Worm (Caenorhabditis elegans): Measurements from ENCODE around the gene F36H1.11.
A peak's percentile ranks its signal among the peaks of the same experiment; 100 is the strongest.

The F36H1.11 gene

ce11 chrIV:11083609-11084008 is 34.6 kb downstream of the F36H1.11 start, which contains the start of gene klc-1 (continued):
- TF ChIP-seq Y53G8AR.9 (GFP tag; conservative IDR thresholded peaks at IDR 0.05), result no peak
- peak; percentile 75; the same call in 1 of the 2 replicates for TF ChIP-seq hsf-1 (GFP tag; IDR thresholded peaks at IDR 0.05)
- TF ChIP-seq sdz-38 (tag; optimal IDR thresholded peaks at IDR 0.05), result no peak
- TF ChIP-seq unc-130 (GFP tag; optimal IDR thresholded peaks at IDR 0.05), result peak; percentile 22
- peak; percentile 27 for TF ChIP-seq lin-54 (GFP tag; optimal IDR thresholded peaks at IDR 0.05)
- 0 out of 2 replicates have a peak, but pooled peaks have one; percentile 5 for TF ChIP-seq B0019.2 (GFP tag; conservative IDR thresholded peaks at IDR 0.05)
- no peak for TF ChIP-seq madf-10 (tag; optimal IDR thresholded peaks at IDR 0.05)
- TF ChIP-seq B0336.3 (GFP tag; IDR thresholded peaks at IDR 0.05), result no peak
- 0 out of 2 replicates have a peak, but pooled peaks have one; percentile 15 for TF ChIP-seq ekl-4 (GFP tag; IDR thresholded peaks at IDR 0.05)
- no peak for TF ChIP-seq ceh-27 (GFP tag; optimal IDR thresholded peaks at IDR 0.05)
- TF ChIP-seq unc-62 (GFP tag; optimal IDR thresholded peaks at IDR 0.05), result no peak
- TF ChIP-seq C06A6.2 (GFP tag; conservative IDR thresholded peaks at IDR 0.05), result no peak
- TF ChIP-seq nfya-1 (tag; optimal IDR thresholded peaks at IDR 0.05; ENCODE audit: borderline replicate concordance, insufficient read depth), result no peak
- peak; percentile 57 for TF ChIP-seq F49E8.2 (tag; optimal IDR thresholded peaks at IDR 0.05; ENCODE audit: insufficient read depth)
- TF ChIP-seq ceh-58 (GFP tag; IDR thresholded peaks at IDR 0.05), result no peak
- TF ChIP-seq attf-6 (GFP tag; IDR thresholded peaks at IDR 0.05), result no peak
- no peak for TF ChIP-seq aptf-2 (GFP tag; conservative IDR thresholded peaks at IDR 0.05)
- no peak for TF ChIP-seq F23B12.7 (tag; optimal IDR thresholded peaks at IDR 0.05; ENCODE audit: insufficient read depth)
- no peak for TF ChIP-seq hmg-1.2 (GFP tag; IDR thresholded peaks at IDR 0.05)
- TF ChIP-seq lir-1 (GFP tag; conservative IDR thresholded peaks at IDR 0.05), result no peak
- no peak for TF ChIP-seq lag-1 (GFP tag; IDR thresholded peaks at IDR 0.05)
- TF ChIP-seq D2030.7 (GFP tag; IDR thresholded peaks at IDR 0.05), result peak; percentile 62
- TF ChIP-seq madf-6 (GFP tag; IDR thresholded peaks at IDR 0.05), result peak; percentile 94
- TF ChIP-seq nhr-27 (tag; optimal IDR thresholded peaks at IDR 0.05), result no peak
- TF ChIP-seq B0035.1 (tag; optimal IDR thresholded peaks at IDR 0.05), result no peak
- 0 out of 2 replicates have a peak, but pooled peaks have one; percentile 6 for TF ChIP-seq Y53F4B.3 (GFP tag; IDR thresholded peaks at IDR 0.05)
- TF ChIP-seq mes-4 (tag; optimal IDR thresholded peaks at IDR 0.05), result no peak
- TF ChIP-seq chd-7 (tag; optimal IDR thresholded peaks at IDR 0.05), result no peak
- 0 out of 2 replicates have a peak, but pooled peaks have one; percentile 45 for TF ChIP-seq madf-3 (GFP tag; IDR thresholded peaks at IDR 0.05)
- no peak for TF ChIP-seq egl-44 (GFP tag; IDR thresholded peaks at IDR 0.05)
- no peak for TF ChIP-seq ceh-40 (GFP tag; IDR thresholded peaks at IDR 0.05)
- TF ChIP-seq cebp-2 (GFP tag; IDR thresholded peaks at IDR 0.05), result no peak
- TF ChIP-seq snpc-1.1 (tag; optimal IDR thresholded peaks at IDR 0.05; ENCODE audit: insufficient read depth), result peak; percentile 15
- no peak for TF ChIP-seq Y67H2A.10 (GFP tag; conservative IDR thresholded peaks at IDR 0.05)
- TF ChIP-seq lsl-1 (GFP tag; optimal IDR thresholded peaks at IDR 0.05), result peak; percentile 80
- no peak for TF ChIP-seq lin-35 (GFP tag; optimal IDR thresholded peaks at IDR 0.05)
- no peak for TF ChIP-seq mxl-1 (tag; optimal IDR thresholded peaks at IDR 0.05)
- no peak for TF ChIP-seq attf-3 (GFP tag; conservative IDR thresholded peaks at IDR 0.05)
- TF ChIP-seq Y56A3A.18 (GFP tag; IDR thresholded peaks at IDR 0.05), result no peak
- TF ChIP-seq aptf-3 (GFP tag; IDR thresholded peaks at IDR 0.05), result no peak
- TF ChIP-seq ama-1 (optimal IDR thresholded peaks at IDR 0.05), result no peak
- TF ChIP-seq ama-1 (GFP tag; optimal IDR thresholded peaks at IDR 0.05), result no peak
- peak; percentile 62 for TF ChIP-seq dpl-1 (GFP tag; optimal IDR thresholded peaks at IDR 0.05)
- peak; percentile 69 for TF ChIP-seq F33H1.4 (GFP tag; IDR thresholded peaks at IDR 0.05)
- TF ChIP-seq ztf-28 (GFP tag; IDR thresholded peaks at IDR 0.05), result no peak
- no peak for TF ChIP-seq Y79H2A.3 (GFP tag; conservative IDR thresholded peaks at IDR 0.05)
- TF ChIP-seq nhr-120 (GFP tag; IDR thresholded peaks at IDR 0.05), result no peak
- TF ChIP-seq lsy-27 (tag; optimal IDR thresholded peaks at IDR 0.05; ENCODE audit: borderline replicate concordance, insufficient read depth), result no peak
- TF ChIP-seq hrde-1 (tag; optimal IDR thresholded peaks at IDR 0.05; ENCODE audit: borderline replicate concordance), result no peak

All from whole organism, young adult.